Worm (Caenorhabditis elegans): ENCODE data around the gene rpia-1.

rpia-1 gene

ce11 chrIII:7153747-7154238 lies 30.9 kb downstream of the rpia-1 start, which contains the start of gene ogt-1 (continued):
- TF ChIP-seq isw-1 (GFP tag; IDR thresholded peaks at IDR 0.05) (peak; percentile 70), ztf-11 (tag; optimal IDR thresholded peaks at IDR 0.05) (no peak), unc-62 (GFP tag; optimal IDR thresholded peaks at IDR 0.05) (no peak), unc-98 (GFP tag; IDR thresholded peaks at IDR 0.05) (no peak), lin-39 (tag; optimal IDR thresholded peaks at IDR 0.05) (no peak), zip-4 (GFP tag; optimal IDR thresholded peaks at IDR 0.05) (no peak), lin-14 (GFP tag; optimal IDR thresholded peaks at IDR 0.05) (peak; percentile 97), lin-35 (GFP tag; optimal IDR thresholded peaks at IDR 0.05) (peak; percentile 71 to 80), unc-86 (tag; optimal IDR thresholded peaks at IDR 0.05) (peak; percentile 72), elt-3 (tag; optimal IDR thresholded peaks at IDR 0.05) (peak in 3 of 6 experiments; percentile 18 to 83 (median 78)), ceh-88 (GFP tag; IDR thresholded peaks at IDR 0.05) (no peak), egl-27 (tag; optimal IDR thresholded peaks at IDR 0.05) (peak; percentile 93 to 98), mef-2 (tag; optimal IDR thresholded peaks at IDR 0.05) (peak; percentile 65), lin-13 (GFP tag; optimal IDR thresholded peaks at IDR 0.05) (peak; percentile 82), ztf-4 (tag; optimal IDR thresholded peaks at IDR 0.05) (peak; percentile 87), fkh-10 (GFP tag; optimal IDR thresholded peaks at IDR 0.05) (peak; percentile 61), pax-3 (tag; optimal IDR thresholded peaks at IDR 0.05) (no peak), aha-1 (tag; optimal IDR thresholded peaks at IDR 0.05) (no peak), nhr-47 (tag; optimal IDR thresholded peaks at IDR 0.05) (peak; percentile 83), unc-30 (tag; optimal IDR thresholded peaks at IDR 0.05) (no peak), nhr-77 (tag; optimal IDR thresholded peaks at IDR 0.05) (peak; percentile 71), sup-37 (GFP tag; optimal IDR thresholded peaks at IDR 0.05) (no peak), hlh-17 (GFP tag; optimal IDR thresholded peaks at IDR 0.05; ENCODE audit: borderline replicate concordance) (no peak), nhr-71 (tag; optimal IDR thresholded peaks at IDR 0.05) (peak; percentile 96), lsy-2 (tag; optimal IDR thresholded peaks at IDR 0.05) (peak; percentile 88 to 90), tbx-2 (tag; optimal IDR thresholded peaks at IDR 0.05) (peak; percentile 84), jun-1 (tag; optimal IDR thresholded peaks at IDR 0.05) (peak; percentile 68), hpl-2 (GFP tag; optimal IDR thresholded peaks at IDR 0.05) (peak; percentile 36), irx-1 (tag; optimal IDR thresholded peaks at IDR 0.05) (peak; percentile 62), sox-4 (tag; optimal IDR thresholded peaks at IDR 0.05) (no peak), F16B12.6 (tag; optimal IDR thresholded peaks at IDR 0.05) (peak; percentile 40), fos-1 (tag; optimal IDR thresholded peaks at IDR 0.05) (peak; percentile 82), C04F5.9 (tag; optimal IDR thresholded peaks at IDR 0.05) (no peak), zag-1 (tag; optimal IDR thresholded peaks at IDR 0.05) (peak; percentile 39), lin-15B (tag; optimal IDR thresholded peaks at IDR 0.05) (no peak), ceh-82 (tag; optimal IDR thresholded peaks at IDR 0.05) (peak; percentile 57 to 89 (median 87)), sptf-1 (tag; optimal IDR thresholded peaks at IDR 0.05) (no peak), dsc-1 (tag; optimal IDR thresholded peaks at IDR 0.05) (peak; percentile 33), nhr-20 (tag; optimal IDR thresholded peaks at IDR 0.05) (peak; percentile 90), blmp-1 (tag; optimal IDR thresholded peaks at IDR 0.05) (peak; percentile 69), vab-15 (tag; optimal IDR thresholded peaks at IDR 0.05) (no peak), dpl-1 (GFP tag; optimal IDR thresholded peaks at IDR 0.05) (peak; percentile 64 to 70 (median 66)), skn-1 (tag; optimal IDR thresholded peaks at IDR 0.05) (peak; percentile 56), fkh-4 (tag; optimal IDR thresholded peaks at IDR 0.05; ENCODE audit: borderline replicate concordance) (no peak), nhr-237 (tag; optimal IDR thresholded peaks at IDR 0.05) (peak; percentile 77), grh-1 (GFP tag; IDR thresholded peaks at IDR 0.05) (peak; percentile 69)
